Worm (Caenorhabditis elegans): ENCODE measurements around the gene wago-10.

The wago-10 gene

DNA sequence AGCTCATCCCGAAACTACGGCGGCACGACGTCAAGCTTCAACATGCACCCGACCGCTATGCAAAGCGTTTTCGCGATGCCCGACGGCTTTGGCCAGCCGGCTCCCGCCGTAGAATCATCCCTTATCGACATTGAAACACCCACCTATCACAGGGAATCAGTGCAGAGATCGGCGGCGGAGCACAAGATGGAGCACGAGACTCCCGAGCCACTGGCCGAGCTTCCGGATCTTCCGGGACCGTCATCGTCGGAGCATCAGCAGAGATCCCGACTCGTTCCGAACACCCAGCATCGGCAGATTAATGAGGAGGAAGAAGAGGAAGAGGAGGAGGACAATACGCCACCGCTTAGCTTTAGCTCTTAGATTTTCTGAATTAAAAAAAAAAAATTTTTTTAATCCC is 15.2 kb downstream of the wago-10 start:
- TF ChIP-seq tbx-11 (GFP tag; IDR thresholded peaks at IDR 0.05): no peak
- TF ChIP-seq hnd-1 (tag; optimal IDR thresholded peaks at IDR 0.05): no peak
- TF ChIP-seq ceh-13 (GFP tag; optimal IDR thresholded peaks at IDR 0.05): no peak
- TF ChIP-seq sea-1 (GFP tag; conservative IDR thresholded peaks at IDR 0.05): no peak
- no peak for TF ChIP-seq tra-4 (tag; optimal IDR thresholded peaks at IDR 0.05)
- no peak for TF ChIP-seq pes-1 (GFP tag; IDR thresholded peaks at IDR 0.05)
- no peak for TF ChIP-seq B0310.2 (tag; optimal IDR thresholded peaks at IDR 0.05)
- TF ChIP-seq hmg-4 (GFP tag; optimal IDR thresholded peaks at IDR 0.05): no peak

ce11 chrV:359466-359865 is 16.2 kb downstream of the wago-10 start, which contains the start of gene T22H9.1:
Gene T22H9.1 (plus strand): TSS chrV:359766.
- TF ChIP-seq scrt-1 (GFP tag; IDR thresholded peaks at IDR 0.05) (no peak), hmg-4 (GFP tag; optimal IDR thresholded peaks at IDR 0.05) (no peak), tbx-37 (GFP tag; conservative IDR thresholded peaks at IDR 0.05) (no peak), ama-1 (optimal IDR thresholded peaks at IDR 0.05) (no peak), tra-4 (tag; optimal IDR thresholded peaks at IDR 0.05) (no peak), tbx-11 (GFP tag; IDR thresholded peaks at IDR 0.05) (no peak), hnd-1 (tag; optimal IDR thresholded peaks at IDR 0.05) (no peak), ceh-13 (GFP tag; optimal IDR thresholded peaks at IDR 0.05) (no peak)

DNA sequence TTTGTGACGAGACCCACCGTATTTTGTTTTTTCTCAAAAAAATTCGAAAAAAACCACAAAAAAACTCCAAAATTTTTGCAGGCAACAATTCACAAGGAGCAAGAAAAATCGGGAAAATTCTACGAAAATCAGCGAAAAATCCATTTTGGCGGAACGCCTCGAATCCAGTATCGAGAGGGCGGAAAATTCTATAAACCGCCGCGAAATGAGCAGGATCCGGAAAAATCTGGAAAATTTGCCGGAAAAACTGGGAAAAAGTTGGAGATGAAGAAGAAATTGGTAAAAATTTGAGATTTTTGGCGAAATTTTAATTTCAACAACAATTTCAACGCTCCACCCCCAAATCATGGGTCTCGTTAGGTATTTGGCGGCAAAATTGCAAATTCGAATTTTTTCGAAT is 16.8 kb downstream of the wago-10 start:
- TF ChIP-seq flt-1 (GFP tag; IDR thresholded peaks at IDR 0.05) (no peak), sea-1 (GFP tag; conservative IDR thresholded peaks at IDR 0.05) (no peak), scrt-1 (GFP tag; IDR thresholded peaks at IDR 0.05) (no peak), tbx-11 (GFP tag; IDR thresholded peaks at IDR 0.05) (no peak), ceh-36 (tag; optimal IDR thresholded peaks at IDR 0.05) (no peak), ets-7 (tag; optimal IDR thresholded peaks at IDR 0.05) (no peak)

DNA sequence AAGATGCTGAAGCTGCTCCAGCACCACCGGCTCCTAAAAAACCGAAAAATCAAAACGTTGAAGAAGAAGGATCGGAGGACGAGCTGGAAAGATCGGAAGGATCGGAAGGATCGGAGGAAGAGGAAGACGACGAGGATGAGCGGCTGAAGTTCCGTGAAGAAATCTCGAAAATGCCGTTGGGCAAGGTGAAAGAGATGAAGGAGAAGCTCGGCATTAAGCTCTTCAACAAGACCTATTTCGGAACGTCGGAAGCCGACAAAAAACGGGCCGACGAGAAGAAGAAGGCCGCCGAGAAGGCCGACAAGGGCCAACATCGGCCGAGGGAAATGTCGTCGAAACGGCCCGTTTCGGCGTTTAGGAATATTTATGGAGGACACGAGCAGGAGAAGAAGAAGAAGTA is 18.1 kb downstream of the wago-10 start:
- TF ChIP-seq aly-1 (tag; optimal IDR thresholded peaks at IDR 0.05): peak; percentile 0
- no peak for TF ChIP-seq hmbx-1 (tag; optimal IDR thresholded peaks at IDR 0.05)

DNA sequence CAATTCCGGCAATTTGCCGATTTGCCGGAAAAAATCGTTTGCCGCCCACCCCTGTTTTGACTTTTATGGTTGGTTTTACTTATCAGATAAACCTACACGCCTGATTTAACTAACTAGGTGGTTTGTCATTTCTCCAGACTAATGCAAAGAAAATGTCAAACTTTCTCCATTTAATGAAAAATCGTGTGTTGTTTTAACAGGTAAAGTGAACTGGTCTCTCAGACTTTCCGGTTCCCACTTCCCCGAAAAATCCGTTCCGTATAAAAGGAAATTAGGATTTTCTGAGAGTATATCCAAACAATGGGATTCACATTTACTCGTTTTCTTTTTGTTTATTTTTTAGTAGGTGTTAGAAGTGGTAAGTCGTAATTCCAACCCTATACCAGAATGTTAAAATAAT is 21.4 kb downstream of the wago-10 start, which contains the start of gene mltn-6:
mltn-6 (plus strand) TSS at position 301 of the 400 bp plus-strand sequence.
- no peak for TF ChIP-seq hmg-4 (GFP tag; optimal IDR thresholded peaks at IDR 0.05)
- no peak for TF ChIP-seq tra-4 (tag; optimal IDR thresholded peaks at IDR 0.05)
- no peak for TF ChIP-seq ets-7 (tag; optimal IDR thresholded peaks at IDR 0.05)
- no peak for TF ChIP-seq F13C5.2 (tag; optimal IDR thresholded peaks at IDR 0.05)
- no peak for TF ChIP-seq ama-1 (optimal IDR thresholded peaks at IDR 0.05)
- no peak for TF ChIP-seq tbx-11 (GFP tag; IDR thresholded peaks at IDR 0.05)
- TF ChIP-seq hmbx-1 (tag; optimal IDR thresholded peaks at IDR 0.05): no peak
- no peak for TF ChIP-seq tbx-37 (GFP tag; conservative IDR thresholded peaks at IDR 0.05)
- no peak for TF ChIP-seq aly-1 (tag; optimal IDR thresholded peaks at IDR 0.05)
- TF ChIP-seq scrt-1 (GFP tag; IDR thresholded peaks at IDR 0.05): no peak
- TF ChIP-seq pes-1 (GFP tag; IDR thresholded peaks at IDR 0.05): no peak
- TF ChIP-seq ceh-36 (tag; optimal IDR thresholded peaks at IDR 0.05): no peak
- TF ChIP-seq B0310.2 (tag; optimal IDR thresholded peaks at IDR 0.05): no peak
- no peak for TF ChIP-seq ceh-13 (GFP tag; optimal IDR thresholded peaks at IDR 0.05)
- no peak for TF ChIP-seq sea-1 (GFP tag; conservative IDR thresholded peaks at IDR 0.05)

DNA sequence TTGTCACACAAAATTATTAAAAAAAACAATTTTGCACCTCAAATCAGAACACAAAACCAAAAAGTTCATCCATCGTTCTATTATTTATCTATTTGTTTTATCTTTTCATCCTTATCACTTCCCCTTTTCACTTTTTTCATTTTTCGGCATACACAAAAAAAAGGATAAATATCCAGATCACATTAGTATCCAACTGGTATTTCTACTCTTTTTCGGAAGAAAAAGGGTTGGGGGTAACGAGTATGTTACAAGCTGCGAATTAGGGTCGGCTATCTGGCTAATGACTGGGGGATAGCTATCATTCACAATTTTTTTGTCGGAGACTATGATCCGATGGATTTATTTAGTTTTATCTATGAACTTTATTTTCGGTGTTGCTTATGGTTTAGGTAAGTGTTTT is 26.8 kb downstream of the wago-10 start, which contains the start of gene mltn-7:
mltn-7 (plus strand) TSS at position 301 of the 400 bp plus-strand sequence.
- no peak for TF ChIP-seq sea-1 (GFP tag; conservative IDR thresholded peaks at IDR 0.05)

DNA sequence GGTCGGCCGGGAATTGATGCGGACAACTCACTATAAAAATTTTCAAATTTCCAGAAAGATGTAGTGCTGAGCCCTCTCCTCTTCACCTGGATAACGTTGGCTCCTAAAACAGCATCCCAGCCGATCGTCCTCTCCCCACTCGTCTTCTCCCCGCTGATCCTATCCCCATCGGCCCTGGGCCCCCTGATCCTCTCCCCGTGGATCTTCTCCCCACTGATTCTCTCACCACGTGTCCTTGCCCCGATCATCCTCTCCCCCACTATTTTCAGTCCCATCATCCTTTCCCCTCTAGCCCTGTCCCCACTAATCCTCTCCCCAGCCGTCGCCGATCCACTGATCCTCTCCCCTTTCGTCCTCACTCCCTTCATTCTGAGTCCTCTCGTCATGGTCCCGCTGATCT is 30.0 kb downstream of the wago-10 start:
- TF ChIP-seq ceh-36 (tag; optimal IDR thresholded peaks at IDR 0.05): peak; percentile 67
- TF ChIP-seq flt-1 (GFP tag; IDR thresholded peaks at IDR 0.05): no peak

- TF ChIP-seq hmg-4 (GFP tag; optimal IDR thresholded peaks at IDR 0.05) (no peak), tbx-11 (GFP tag; IDR thresholded peaks at IDR 0.05) (no peak), ceh-36 (tag; optimal IDR thresholded peaks at IDR 0.05) (no peak), ets-7 (tag; optimal IDR thresholded peaks at IDR 0.05) (no peak), F13C5.2 (tag; optimal IDR thresholded peaks at IDR 0.05) (no peak), tbx-37 (GFP tag; conservative IDR thresholded peaks at IDR 0.05) (no peak), ceh-13 (GFP tag; optimal IDR thresholded peaks at IDR 0.05) (no peak), sea-1 (GFP tag; conservative IDR thresholded peaks at IDR 0.05) (no peak), hnd-1 (tag; optimal IDR thresholded peaks at IDR 0.05) (no peak)
Measured at ce11 chrV:376790-377189, 33.6 kb downstream of the wago-10 start.

- TF ChIP-seq aly-1 (tag; optimal IDR thresholded peaks at IDR 0.05) (no peak), flt-1 (GFP tag; IDR thresholded peaks at IDR 0.05) (no peak), B0310.2 (tag; optimal IDR thresholded peaks at IDR 0.05) (no peak), ceh-36 (tag; optimal IDR thresholded peaks at IDR 0.05) (no peak), ets-7 (tag; optimal IDR thresholded peaks at IDR 0.05) (no peak), sea-1 (GFP tag; conservative IDR thresholded peaks at IDR 0.05) (no peak), F13C5.2 (tag; optimal IDR thresholded peaks at IDR 0.05) (no peak), tbx-37 (GFP tag; conservative IDR thresholded peaks at IDR 0.05) (no peak), ceh-13 (GFP tag; optimal IDR thresholded peaks at IDR 0.05) (no peak)
Measured at ce11 chrV:378231-378630, 35.0 kb downstream of the wago-10 start.

Measured in whole organism, early embryonic.